Worm (Caenorhabditis elegans): ENCODE data around the gene F28G4.2.

F28G4.2 gene

DNA sequence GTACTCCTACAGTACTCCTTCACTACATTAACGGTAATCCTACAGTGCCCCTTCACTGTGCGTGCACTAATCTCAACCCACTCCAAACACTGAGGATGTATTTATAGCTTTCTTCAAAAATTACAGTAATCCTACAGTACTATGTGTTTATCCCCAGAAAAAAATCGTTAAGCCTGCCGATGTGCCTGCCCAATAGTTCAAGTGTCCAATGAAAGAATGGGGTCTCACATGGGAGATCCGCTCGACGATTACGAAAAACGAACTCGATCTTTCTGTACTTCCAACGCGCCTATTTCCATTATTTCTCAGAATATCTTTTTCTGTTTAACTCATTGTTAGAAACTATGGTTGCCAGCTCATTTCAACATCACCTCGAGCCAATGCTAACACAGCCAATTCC lies 24.0 kb downstream of the F28G4.2 start, which contains the start of gene nhr-218:
Gene nhr-218 (plus strand): TSS at position 301 of the 400 bp plus-strand sequence.
- TF ChIP-seq sox-2 (GFP tag; IDR thresholded peaks at IDR 0.05) = no peak
- no peak for TF ChIP-seq ceh-48 (tag; optimal IDR thresholded peaks at IDR 0.05)
- no peak for TF ChIP-seq K02D7.2 (tag; optimal IDR thresholded peaks at IDR 0.05)
- no peak for TF ChIP-seq tbx-2 (tag; optimal IDR thresholded peaks at IDR 0.05)
- no peak for TF ChIP-seq ceh-9 (tag; optimal IDR thresholded peaks at IDR 0.05)
- no peak for TF ChIP-seq ceh-18 (tag; optimal IDR thresholded peaks at IDR 0.05)
- TF ChIP-seq fkh-6 (tag; optimal IDR thresholded peaks at IDR 0.05) = no peak
- TF ChIP-seq C38D4.7 (GFP tag; optimal IDR thresholded peaks at IDR 0.05) = no peak

DNA sequence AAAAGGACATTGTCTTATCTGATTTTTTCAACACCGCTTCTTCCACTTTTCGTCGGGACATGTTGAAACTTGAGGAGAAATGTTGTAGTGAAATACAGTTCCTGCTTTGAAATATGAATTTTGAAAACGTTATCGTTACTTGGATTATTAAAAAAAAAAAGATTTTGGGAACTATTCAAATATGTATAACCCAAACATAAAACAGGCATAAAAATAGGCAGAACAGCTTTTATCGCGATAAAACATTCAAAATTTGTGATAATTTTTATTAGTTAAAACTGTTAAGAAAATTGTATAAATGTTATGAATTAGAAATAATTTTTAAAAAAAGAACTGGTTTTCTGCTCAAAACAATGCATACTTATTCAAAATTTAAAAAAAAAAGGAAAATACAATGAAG lies 25.7 kb downstream of the F28G4.2 start, which contains the start of gene bgnt-1.3:
Gene bgnt-1.3 (minus strand): TSS at position 101 of the 400 bp plus-strand sequence.
- TF ChIP-seq zip-5 (tag; optimal IDR thresholded peaks at IDR 0.05) (no peak), ceh-14 (tag; optimal IDR thresholded peaks at IDR 0.05) (no peak), Y22D7AL.16 (tag; optimal IDR thresholded peaks at IDR 0.05) (no peak), sdc-2 (tag; optimal IDR thresholded peaks at IDR 0.05) (no peak), hlh-8 (tag; optimal IDR thresholded peaks at IDR 0.05) (no peak), syd-9 (tag; optimal IDR thresholded peaks at IDR 0.05) (no peak), gmeb-2 (tag; optimal IDR thresholded peaks at IDR 0.05) (no peak), fax-1 (tag; optimal IDR thresholded peaks at IDR 0.05) (no peak), hlh-30 (tag; optimal IDR thresholded peaks at IDR 0.05; ENCODE audit: insufficient read depth) (no peak), mec-3 (tag; optimal IDR thresholded peaks at IDR 0.05; ENCODE audit: borderline replicate concordance) (no peak), ttx-3 (tag; optimal IDR thresholded peaks at IDR 0.05) (no peak), ceh-34 (tag; optimal IDR thresholded peaks at IDR 0.05) (no peak), K02D7.2 (tag; optimal IDR thresholded peaks at IDR 0.05) (no peak), tbx-2 (tag; optimal IDR thresholded peaks at IDR 0.05) (no peak), K09A11.1 (tag; optimal IDR thresholded peaks at IDR 0.05; ENCODE audit: insufficient read depth) (no peak)

DNA sequence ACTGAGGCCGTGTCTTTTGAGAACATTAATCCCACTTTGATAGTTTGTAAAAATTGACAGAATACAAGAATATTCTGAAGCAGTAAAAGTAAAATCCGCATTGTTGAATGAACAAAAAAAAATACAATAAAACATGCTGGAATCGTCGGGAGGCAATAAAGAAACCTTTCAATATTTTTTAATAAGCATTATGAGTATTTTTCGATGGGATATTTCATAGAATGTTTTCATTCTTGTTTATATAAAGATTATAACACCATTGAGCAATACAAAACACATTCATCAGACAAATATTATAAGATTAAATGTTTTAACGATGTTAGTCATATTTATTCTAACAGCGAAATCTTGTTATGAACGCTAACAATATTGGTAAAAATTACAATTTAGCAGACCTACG lies 28.4 kb downstream of the F28G4.2 start, which contains the start of gene gcy-20:
Gene gcy-20 (minus strand): TSS at position 101 of the 400 bp plus-strand sequence.
- TF ChIP-seq eyg-1 (tag; optimal IDR thresholded peaks at IDR 0.05) (no peak), hlh-6 (tag; optimal IDR thresholded peaks at IDR 0.05) (no peak), C38D4.7 (GFP tag; optimal IDR thresholded peaks at IDR 0.05) (no peak), pqm-1 (tag; optimal IDR thresholded peaks at IDR 0.05) (no peak), K09A11.1 (tag; optimal IDR thresholded peaks at IDR 0.05; ENCODE audit: insufficient read depth) (no peak), nfya-1 (tag; optimal IDR thresholded peaks at IDR 0.05) (no peak), tbx-7 (tag; optimal IDR thresholded peaks at IDR 0.05) (no peak), rnt-1 (tag; optimal IDR thresholded peaks at IDR 0.05) (no peak), elt-2 (tag; optimal IDR thresholded peaks at IDR 0.05) (no peak), sox-4 (tag; optimal IDR thresholded peaks at IDR 0.05) (no peak)

DNA sequence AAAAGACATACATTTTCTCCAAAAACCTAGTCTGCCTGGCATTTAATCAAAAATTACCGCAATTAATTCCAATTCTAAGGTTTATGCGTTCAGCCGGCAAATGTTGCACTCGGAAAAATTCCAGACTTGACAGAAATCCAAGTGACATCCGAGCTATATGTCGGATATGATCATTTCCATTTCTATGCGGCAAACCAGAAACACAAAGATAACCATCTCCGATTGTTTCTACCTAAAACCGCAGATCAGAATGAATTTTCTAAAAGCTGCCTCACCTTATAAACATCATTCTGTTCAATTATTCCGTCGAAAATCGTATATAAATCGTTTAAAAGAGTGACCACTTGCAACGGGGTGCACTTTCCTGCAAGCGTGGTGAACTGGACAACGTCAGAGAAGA lies 33.0 kb downstream of the F28G4.2 start:
- TF ChIP-seq tbx-2 (tag; optimal IDR thresholded peaks at IDR 0.05) (no peak), lim-6 (tag; optimal IDR thresholded peaks at IDR 0.05) (no peak), dmd-4 (tag; optimal IDR thresholded peaks at IDR 0.05; ENCODE audit: borderline replicate concordance) (no peak), pros-1 (tag; optimal IDR thresholded peaks at IDR 0.05) (no peak), rnt-1 (tag; optimal IDR thresholded peaks at IDR 0.05) (peak; percentile 76)

DNA sequence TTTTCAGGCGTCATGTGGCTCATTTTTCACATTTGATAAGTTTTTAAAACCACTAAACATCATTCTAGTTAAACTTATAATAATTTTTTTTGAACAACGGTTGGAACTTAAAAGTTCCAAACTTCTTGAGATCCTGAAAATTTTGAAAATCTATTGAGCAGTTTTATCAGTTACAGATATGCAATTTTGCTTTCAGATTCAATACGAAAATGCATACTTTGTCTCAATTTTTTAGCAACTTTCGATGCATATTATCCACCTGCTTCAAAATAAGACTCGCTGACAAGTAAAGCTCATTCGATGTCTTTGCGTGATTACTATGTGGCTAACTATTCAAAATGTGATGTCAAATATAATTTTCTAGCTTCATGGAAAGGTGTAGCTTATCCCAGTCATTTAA lies 35.5 kb downstream of the F28G4.2 start, which contains the start of gene srh-95:
Gene srh-95 (plus strand): TSS at position 301 of the 400 bp plus-strand sequence.
- TF ChIP-seq fkh-6 (tag; optimal IDR thresholded peaks at IDR 0.05) = no peak
- TF ChIP-seq unc-55 (GFP tag; optimal IDR thresholded peaks at IDR 0.05) = no peak
- no peak for TF ChIP-seq ceh-6 (GFP tag; optimal IDR thresholded peaks at IDR 0.05)
- no peak for TF ChIP-seq dve-1 (tag; optimal IDR thresholded peaks at IDR 0.05)
- no peak for TF ChIP-seq pat-9 (tag; optimal IDR thresholded peaks at IDR 0.05)
- TF ChIP-seq C38D4.7 (GFP tag; optimal IDR thresholded peaks at IDR 0.05) = no peak
